Worm (Caenorhabditis elegans) whole organism, young adult: ENCODE measurements around the gene Y39A1A.21.
"Not testable (repeated sequence)": the region's sequence is repeated elsewhere in the genome, so short reads cannot be mapped to it uniquely, and the experiment has no call there.

Source experiments
- cebp-2 ChIP-seq: fragments of 200-800 bp; sonication (Bioruptor generic); IDR thresholded peaks from 2 replicates; pipeline ENCODE4 v1.3.6; 2022; ENCODE audit warnings: missing genetic modification characterization, missing compliant biosample characterization
- gei-17 ChIP-seq: fragments of 200-800 bp; sonication (Bioruptor generic); optimal IDR thresholded peaks from 2 replicates; lab custom pipeline; 2018; ENCODE audit warnings: mild to moderate bottlenecking, missing genetic modification characterization, missing compliant biosample characterization
- tbp1 ChIP-seq: fragments of 200-800 bp; sonication (Bioruptor generic); optimal IDR thresholded peaks from 2 replicates; lab custom pipeline; 2018; ENCODE audit warnings: mild to moderate bottlenecking, missing genetic modification characterization, missing compliant biosample characterization
- zim-3 ChIP-seq: sonication (generic microtip); optimal IDR thresholded peaks from 2 replicates; lab custom pipeline; 2017; ENCODE audit warnings: mild to moderate bottlenecking, missing genetic modification characterization, moderate library complexity, missing compliant biosample characterization

DNA sequence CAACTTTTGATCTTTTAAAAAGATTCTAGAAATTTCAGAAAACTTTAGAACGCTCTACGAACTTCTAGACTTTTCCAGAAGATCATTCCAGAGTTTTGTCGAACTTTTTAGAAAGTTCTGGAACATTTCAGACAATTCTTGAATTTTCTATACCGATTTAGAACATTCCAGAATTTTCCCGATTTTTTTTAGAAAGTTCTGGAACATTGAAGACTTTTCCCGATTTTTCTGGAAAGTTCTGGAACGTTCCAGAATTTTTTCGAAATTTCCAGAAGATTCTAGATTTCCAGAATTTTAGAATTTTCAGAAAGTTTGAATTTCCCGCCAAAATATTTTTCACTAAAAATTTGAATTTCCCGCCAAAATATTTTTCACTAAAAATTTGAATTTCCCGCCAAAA, 28.7 kb downstream of the Y39A1A.21 start:
- TF ChIP-seq tbp1 (GFP tag; lab: Kevin White, UChicago); zim-3 (tag; lab: Kevin White, UChicago); gei-17; cebp-2 (GFP tag; lab: Robert Waterston, UW): not testable (repeated sequence)
